Fruit fly (Drosophila melanogaster): ENCODE measurements around the gene CG14238.

The CG14238 gene

dm6 chr3R:26494247-26494646, 36.2 kb downstream of the CG14238 start (continued):
- TF ChIP-seq ro (GFP tag; IDR thresholded peaks at IDR 0.05) = no peak
- no peak for TF ChIP-seq Jarid2 (GFP tag; optimal IDR thresholded peaks at IDR 0.05)
- no peak for TF ChIP-seq CG2889 (GFP tag; IDR thresholded peaks at IDR 0.05)

- no peak for TF ChIP-seq trh (GFP tag; optimal IDR thresholded peaks at IDR 0.05)
- TF ChIP-seq Ptx1 (GFP tag; IDR thresholded peaks at IDR 0.05) = 0 out of 2 replicates have a peak, but pooled peaks have one; percentile 14
- peak; percentile 9 for TF ChIP-seq gem (tag; optimal IDR thresholded peaks at IDR 0.05)
- TF ChIP-seq schlank (tag; optimal IDR thresholded peaks at IDR 0.05) = no peak
- peak; percentile 33 for TF ChIP-seq sens (GFP tag)
- TF ChIP-seq esg (GFP tag; conservative IDR thresholded peaks at IDR 0.05) = 0 out of 2 replicates have a peak, but pooled peaks have one; percentile 6
- TF ChIP-seq Drgx (GFP tag; IDR thresholded peaks at IDR 0.05) = peak; percentile 91
- peak; percentile 34 for TF ChIP-seq Ets65A (GFP tag)
- no peak for TF ChIP-seq prd (optimal IDR thresholded peaks at IDR 0.05)
- 0 out of 3 replicates have a peak, but pooled peaks have one; percentile 33 for TF ChIP-seq prd (GFP tag; IDR thresholded peaks at IDR 0.05)
- TF ChIP-seq eyg (GFP tag; optimal IDR thresholded peaks at IDR 0.05) = no peak
- no peak for TF ChIP-seq pan (optimal IDR thresholded peaks at IDR 0.05)
- TF ChIP-seq pan (GFP tag; optimal IDR thresholded peaks at IDR 0.05 in 1 of 2, IDR thresholded peaks at IDR 0.05 in 1 of 2) = peak in 1 of 2 experiments; percentile 35
Measured at dm6 chr3R:26496356-26496755, 38.3 kb downstream of the CG14238 start.

dm6 chr3R:26499136-26499535, 41.1 kb downstream of the CG14238 start:
- TF ChIP-seq esg (GFP tag; conservative IDR thresholded peaks at IDR 0.05) = no peak
- peak in 1 of 2 experiments; percentile 35 for TF ChIP-seq eve (GFP tag; optimal IDR thresholded peaks at IDR 0.05)
- TF ChIP-seq CG8290 (GFP tag; optimal IDR thresholded peaks at IDR 0.05) = no peak
- peak in 1 of 2 experiments; percentile 13 for TF ChIP-seq CG8290 (tag; optimal IDR thresholded peaks at IDR 0.05)
- peak; percentile 23 for TF ChIP-seq fd96Cb (tag; optimal IDR thresholded peaks at IDR 0.05)
- TF ChIP-seq CG15514 (GFP tag; optimal IDR thresholded peaks at IDR 0.05) = no peak
- TF ChIP-seq HmgD (GFP tag; optimal IDR thresholded peaks at IDR 0.05) = no peak
- TF ChIP-seq CG18619 (GFP tag; optimal IDR thresholded peaks at IDR 0.05) = no peak
- 0 out of 2 replicates have a peak, but pooled peaks have one; percentile 29 for TF ChIP-seq CG11696 (GFP tag; IDR thresholded peaks at IDR 0.05)
- TF ChIP-seq CG4820 (GFP tag; optimal IDR thresholded peaks at IDR 0.05) = peak; percentile 13
- 0 out of 3 replicates have a peak, but pooled peaks have one; percentile 40 for TF ChIP-seq row (GFP tag; IDR thresholded peaks at IDR 0.05)
- 0 out of 3 replicates have a peak, but pooled peaks have one; percentile 38 for TF ChIP-seq zfh1 (GFP tag; IDR thresholded peaks at IDR 0.05)
- peak; percentile 20 for TF ChIP-seq sens (GFP tag)
- peak; percentile 8; the same call in 1 of the 2 replicates for TF ChIP-seq HLH3B (GFP tag; IDR thresholded peaks at IDR 0.05)
- peak in 1 of 2 experiments; percentile 88 for TF ChIP-seq Pdp1 (GFP tag; optimal IDR thresholded peaks at IDR 0.05)
- no peak for TF ChIP-seq CG4854 (GFP tag; optimal IDR thresholded peaks at IDR 0.05)
- no peak for TF ChIP-seq CG11398 (GFP tag; optimal IDR thresholded peaks at IDR 0.05)
- TF ChIP-seq ken (GFP tag; IDR thresholded peaks at IDR 0.05) = no peak
- no peak for TF ChIP-seq Mad (GFP tag; optimal IDR thresholded peaks at IDR 0.05)
- TF ChIP-seq Ptx1 (GFP tag; IDR thresholded peaks at IDR 0.05) = 0 out of 2 replicates have a peak, but pooled peaks have one; percentile 44
- 0 out of 2 replicates have a peak, but pooled peaks have one; percentile 21 for TF ChIP-seq slbo (GFP tag; IDR thresholded peaks at IDR 0.05)
- TF ChIP-seq CG18599 (GFP tag; optimal IDR thresholded peaks at IDR 0.05) = peak; percentile 62
- no peak for TF ChIP-seq hkb (optimal IDR thresholded peaks at IDR 0.05)
- TF ChIP-seq hkb (GFP tag; IDR thresholded peaks at IDR 0.05) = peak; percentile 36; the same call in 1 of the 2 replicates
- no peak for TF ChIP-seq cad (GFP tag; optimal IDR thresholded peaks at IDR 0.05)
- no peak for TF ChIP-seq C15 (GFP tag; IDR thresholded peaks at IDR 0.05)
- no peak for TF ChIP-seq CG10462 (GFP tag; optimal IDR thresholded peaks at IDR 0.05)
- peak; percentile 18 for TF ChIP-seq CG7839 (tag; optimal IDR thresholded peaks at IDR 0.05)
- peak; percentile 21 for TF ChIP-seq CG7556 (GFP tag; optimal IDR thresholded peaks at IDR 0.05)
- peak; percentile 36 for TF ChIP-seq lbe (GFP tag; optimal IDR thresholded peaks at IDR 0.05)
- no peak for TF ChIP-seq CG4404 (GFP tag; IDR thresholded peaks at IDR 0.05)
- TF ChIP-seq grau (tag; optimal IDR thresholded peaks at IDR 0.05) = peak; percentile 6
- no peak for TF ChIP-seq rib (GFP tag; IDR thresholded peaks at IDR 0.05)
- no peak for TF ChIP-seq CG2116 (GFP tag; optimal IDR thresholded peaks at IDR 0.05)
- TF ChIP-seq CG13894 (tag; optimal IDR thresholded peaks at IDR 0.05) = no peak
- TF ChIP-seq gem (tag; optimal IDR thresholded peaks at IDR 0.05) = peak; percentile 49
- no peak for TF ChIP-seq pan (optimal IDR thresholded peaks at IDR 0.05)
- TF ChIP-seq pan (GFP tag; optimal IDR thresholded peaks at IDR 0.05 in 1 of 2, IDR thresholded peaks at IDR 0.05 in 1 of 2) = peak in 1 of 2 experiments; percentile 20

Data from whole organism, embryonic.